Fruit fly (Drosophila melanogaster) whole organism, embryonic: Measurements from ENCODE around the gene CG13360.

Experiments
- Aef1 ChIP-seq: fragments of 200-800 bp; sonication (Bioruptor generic); IDR thresholded peaks from 3 replicates; pipeline ENCODE4 v1.3.6; 2022; ENCODE audit warnings: missing biosample characterization, missing genetic modification characterization
- Antp ChIP-seq: fragments of 200-800 bp; sonication (Bioruptor generic); optimal IDR thresholded peaks from 3 replicates; lab custom pipeline; 2016; ENCODE audit warnings: missing biosample characterization, missing genetic modification characterization
- B-H2 ChIP-seq: fragments of 200-800 bp; sonication (Bioruptor generic); optimal IDR thresholded peaks from 2 replicates; lab custom pipeline; 2018; ENCODE audit warnings: missing biosample characterization, mild to moderate bottlenecking, missing genetic modification characterization
- Bteb2 ChIP-seq: fragments of 200-800 bp; sonication (Bioruptor generic); optimal IDR thresholded peaks from 2 replicates; lab custom pipeline; 2016; ENCODE audit warnings: missing biosample characterization, missing genetic modification characterization
- CG10431 ChIP-seq: fragments of 200-800 bp; sonication (Bioruptor generic); optimal IDR thresholded peaks from 3 replicates; lab custom pipeline; 2018; ENCODE audit warnings: missing biosample characterization, mild to moderate bottlenecking, missing genetic modification characterization
- CG10565 ChIP-seq: fragments of 200-800 bp; sonication (Bioruptor generic); optimal IDR thresholded peaks from 3 replicates; lab custom pipeline; 2016; ENCODE audit warnings: missing biosample characterization, mild to moderate bottlenecking, missing genetic modification characterization
- CG11504 ChIP-seq: fragments of 200-800 bp; sonication (Bioruptor generic); optimal IDR thresholded peaks from 3 replicates; lab custom pipeline; 2019; ENCODE audit warnings: missing biosample characterization, mild to moderate bottlenecking, missing genetic modification characterization, moderate library complexity
- CG14965 ChIP-seq: fragments of 200-800 bp; sonication (Bioruptor generic); optimal IDR thresholded peaks from 2 replicates; lab custom pipeline; 2016; ENCODE audit warnings: missing biosample characterization, missing genetic modification characterization, borderline replicate concordance
- CG1529 ChIP-seq: fragments of 200-800 bp; sonication (Bioruptor generic); optimal IDR thresholded peaks from 3 replicates; lab custom pipeline; 2018; ENCODE audit warnings: missing biosample characterization, missing genetic modification characterization
- CG17361 ChIP-seq: fragments of 200-800 bp; sonication (Bioruptor generic); IDR thresholded peaks from 3 replicates; pipeline ENCODE4 v1.3.6; 2022; ENCODE audit warnings: missing biosample characterization, missing genetic modification characterization
- CG2120 ChIP-seq: fragments of 200-800 bp; sonication (Bioruptor generic); optimal IDR thresholded peaks from 3 replicates; lab custom pipeline; 2016; ENCODE audit warnings: missing biosample characterization, missing genetic modification characterization
- CG2202 ChIP-seq: fragments of 200-800 bp; sonication (Bioruptor generic); optimal IDR thresholded peaks from 2 replicates; lab custom pipeline; 2018; ENCODE audit warnings: missing biosample characterization, mild to moderate bottlenecking, missing genetic modification characterization
- CG3407 ChIP-seq: fragments of 200-800 bp; sonication (Bioruptor generic); optimal IDR thresholded peaks from 2 replicates; lab custom pipeline; 2018; ENCODE audit warnings: missing biosample characterization, mild to moderate bottlenecking, missing genetic modification characterization
- CG43689 ChIP-seq: fragments of 200-800 bp; sonication (Bioruptor generic); IDR thresholded peaks from 2 replicates; pipeline ENCODE4 v1.3.6; 2022; ENCODE audit warnings: missing biosample characterization, missing genetic modification characterization
- CG6791 ChIP-seq: fragments of 200-800 bp; sonication (Bioruptor generic); IDR thresholded peaks from 3 replicates; pipeline ENCODE4 v1.3.6; 2022; ENCODE audit warnings: missing biosample characterization, missing genetic modification characterization; ENCODE audit not compliant: partially characterized antibody
- CG7963 ChIP-seq: fragments of 200-800 bp; sonication (Bioruptor generic); IDR thresholded peaks from 3 replicates; pipeline ENCODE4 v1.3.6; 2022; ENCODE audit warnings: missing biosample characterization, missing genetic modification characterization; ENCODE audit not compliant: partially characterized antibody
- H15 ChIP-seq: fragments of 200-800 bp; sonication (Bioruptor generic); IDR thresholded peaks from 3 replicates; pipeline ENCODE4 v1.3.6; 2022; ENCODE audit warnings: missing biosample characterization, missing genetic modification characterization
- H2.0 ChIP-seq: fragments of 200-800 bp; sonication (Bioruptor generic); IDR thresholded peaks from 2 replicates; pipeline ENCODE4 v1.3.6; 2022; ENCODE audit warnings: missing biosample characterization, missing genetic modification characterization
- HLH4C ChIP-seq: fragments of 200-800 bp; sonication (Bioruptor generic); IDR thresholded peaks from 3 replicates; pipeline ENCODE4 v1.3.6; 2022; ENCODE audit warnings: missing biosample characterization, missing genetic modification characterization; ENCODE audit not compliant: partially characterized antibody
- HLHmδ ChIP-seq: fragments of 200-800 bp; sonication (Bioruptor generic); optimal IDR thresholded peaks from 2 replicates; lab custom pipeline; 2018; ENCODE audit warnings: missing biosample characterization, mild to moderate bottlenecking, missing genetic modification characterization, moderate library complexity
- Hr78 ChIP-seq, 2 experiments: fragments of 200-800 bp in 1 of 2; fragments of >200 bp in 1 of 2; sonication (Bioruptor generic) in 1 of 2; optimal IDR thresholded peaks; 2 replicates each; lab custom pipeline; 2017 to 2019; ENCODE audit warnings: missing biosample characterization in 2 of 2, missing genetic modification characterization in 2 of 2, mild to moderate bottlenecking in 1 of 2, moderate library complexity in 1 of 2
- MTF-1 ChIP-seq: fragments of 200-800 bp; sonication (Bioruptor generic); optimal IDR thresholded peaks from 2 replicates; lab custom pipeline; 2018; ENCODE audit warnings: missing biosample characterization, mild to moderate bottlenecking, missing genetic modification characterization, borderline replicate concordance
- NFAT ChIP-seq: fragments of 200-800 bp; sonication (Bioruptor generic); IDR thresholded peaks from 2 replicates; pipeline ENCODE4 v1.3.6; 2022; ENCODE audit warnings: missing biosample characterization, missing genetic modification characterization
- NK7.1 ChIP-seq: fragments of 200-800 bp; sonication (Bioruptor generic); optimal IDR thresholded peaks from 3 replicates; lab custom pipeline; 2016; ENCODE audit warnings: missing biosample characterization, missing genetic modification characterization
- Oaz ChIP-seq: fragments of 200-800 bp; sonication (Bioruptor generic); IDR thresholded peaks from 2 replicates; pipeline ENCODE4 v1.3.6; 2022; ENCODE audit warnings: missing biosample characterization, missing genetic modification characterization
- Opbp ChIP-seq: fragments of 200-800 bp; sonication (Bioruptor generic); IDR thresholded peaks from 3 replicates; pipeline ENCODE4 v1.3.6; 2022; ENCODE audit warnings: missing biosample characterization, missing genetic modification characterization; ENCODE audit not compliant: partially characterized antibody
- Poxn ChIP-seq: fragments of 200-800 bp; sonication (Bioruptor generic); IDR thresholded peaks from 2 replicates; pipeline ENCODE4 v1.3.6; 2022; ENCODE audit warnings: missing biosample characterization, missing genetic modification characterization
- Rx ChIP-seq: fragments of 200-800 bp; sonication (Bioruptor generic); IDR thresholded peaks from 2 replicates; pipeline ENCODE4 v1.3.6; 2022; ENCODE audit warnings: missing biosample characterization, missing genetic modification characterization
- Sox102F ChIP-seq: fragments of 200-800 bp; sonication (Bioruptor generic); optimal IDR thresholded peaks from 2 replicates; lab custom pipeline; 2018; ENCODE audit warnings: missing biosample characterization, mild to moderate bottlenecking, missing genetic modification characterization, moderate library complexity
- Ssrp ChIP-seq: fragments of 200-800 bp; sonication (Bioruptor generic); optimal IDR thresholded peaks from 2 replicates; lab custom pipeline; 2018; ENCODE audit warnings: missing biosample characterization, mild to moderate bottlenecking, missing genetic modification characterization, moderate library complexity
- Trl ChIP-seq, 3 experiments: fragments of >200 bp in 2 of 3; fragments of 200-800 bp in 1 of 3; sonication (Bioruptor generic) in 1 of 3; optimal IDR thresholded peaks; 2 replicates in 1 of 3; 3 replicates in 2 of 3; lab custom pipeline; 2016 to 2017; ENCODE audit warnings: missing biosample characterization in 1 of 3, missing genetic modification characterization in 1 of 3
- ab ChIP-seq: fragments of 200-800 bp; sonication (Bioruptor generic); optimal IDR thresholded peaks from 2 replicates; lab custom pipeline; 2016; ENCODE audit warnings: missing biosample characterization, missing genetic modification characterization
- amos ChIP-seq: fragments of 200-800 bp; sonication (Bioruptor generic); IDR thresholded peaks from 2 replicates; pipeline ENCODE4 v1.3.6; 2022; ENCODE audit warnings: missing biosample characterization, missing genetic modification characterization; ENCODE audit not compliant: partially characterized antibody
- cas ChIP-seq: fragments of 200-800 bp; sonication (Bioruptor generic); IDR thresholded peaks from 2 replicates; pipeline ENCODE4 v1.3.6; 2022; ENCODE audit warnings: missing biosample characterization, missing genetic modification characterization
- caup ChIP-seq: fragments of 200-800 bp; sonication (Bioruptor generic); optimal IDR thresholded peaks from 3 replicates; lab custom pipeline; 2017; ENCODE audit warnings: missing biosample characterization, mild to moderate bottlenecking, missing genetic modification characterization, moderate library complexity; ENCODE audit not compliant: severe bottlenecking
- crol ChIP-seq: fragments of 200-800 bp; sonication (Bioruptor generic); IDR thresholded peaks from 2 replicates; pipeline ENCODE4 v1.3.6; 2022; ENCODE audit warnings: missing biosample characterization, missing genetic modification characterization
- cwo ChIP-seq: fragments of 200-800 bp; sonication (Bioruptor generic); optimal IDR thresholded peaks from 3 replicates; lab custom pipeline; 2017; ENCODE audit warnings: missing biosample characterization, missing genetic modification characterization, mild to moderate bottlenecking, moderate library complexity, missing genetic modification reagents
- dati ChIP-seq: fragments of 200-800 bp; sonication (Bioruptor generic); IDR thresholded peaks from 2 replicates; pipeline ENCODE4 v1.3.6; 2022; ENCODE audit warnings: missing biosample characterization, missing genetic modification characterization
- eve ChIP-seq, 2 experiments: fragments of >200 bp; optimal IDR thresholded peaks; 2 replicates each; lab custom pipeline; 2017; ENCODE audit warnings: missing biosample characterization in 2 of 2, missing genetic modification characterization in 2 of 2
- fd64A ChIP-seq: fragments of 200-800 bp; sonication (Bioruptor generic); optimal IDR thresholded peaks from 3 replicates; lab custom pipeline; 2018; ENCODE audit warnings: missing biosample characterization, mild to moderate bottlenecking, missing genetic modification characterization
- gro ChIP-seq: fragments of 200-800 bp; sonication (Bioruptor generic); optimal IDR thresholded peaks from 2 replicates; lab custom pipeline; 2016; ENCODE audit warnings: missing biosample characterization, missing genetic modification characterization
- h ChIP-seq: fragments of >200 bp; optimal IDR thresholded peaks from 2 replicates; lab custom pipeline; 2017
- lola ChIP-seq, 3 experiments: fragments of >200 bp in 2 of 3; fragments of 200-800 bp in 1 of 3; sonication (Bioruptor generic) in 1 of 3; optimal IDR thresholded peaks; 2 replicates each; lab custom pipeline; 2017 to 2019; ENCODE audit warnings: missing biosample characterization in 3 of 3, missing genetic modification characterization in 3 of 3, mild to moderate bottlenecking in 1 of 3, moderate library complexity in 1 of 3
- org-1 ChIP-seq: fragments of 200-800 bp; sonication (Bioruptor generic); optimal IDR thresholded peaks from 2 replicates; lab custom pipeline; 2017; ENCODE audit warnings: missing biosample characterization, missing genetic modification characterization
- run ChIP-seq: fragments of 200-800 bp; sonication (Bioruptor generic); optimal IDR thresholded peaks from 3 replicates; lab custom pipeline; 2018; ENCODE audit warnings: missing biosample characterization, mild to moderate bottlenecking, missing genetic modification characterization
- shn ChIP-seq: fragments of 200-800 bp; sonication (Bioruptor generic); optimal IDR thresholded peaks from 3 replicates; lab custom pipeline; 2016; ENCODE audit warnings: missing biosample characterization, missing genetic modification characterization
- tap ChIP-seq: fragments of 200-800 bp; optimal IDR thresholded peaks from 3 replicates; lab custom pipeline; 2019; ENCODE audit warnings: missing biosample characterization, mild to moderate bottlenecking, missing genetic modification characterization, moderate library complexity
- tgo ChIP-seq: fragments of 200-800 bp; sonication (Bioruptor generic); IDR thresholded peaks from 3 replicates; pipeline ENCODE4 v1.3.6; 2022; ENCODE audit warnings: missing biosample characterization, missing genetic modification characterization
- toy ChIP-seq: fragments of 200-800 bp; sonication (Bioruptor generic); IDR thresholded peaks from 2 replicates; pipeline ENCODE4 v1.3.6; 2022; ENCODE audit warnings: missing biosample characterization, missing genetic modification characterization
- wor ChIP-seq: fragments of 200-800 bp; sonication (Bioruptor generic); IDR thresholded peaks from 2 replicates; pipeline ENCODE4 v1.3.6; 2022; ENCODE audit warnings: missing biosample characterization, missing genetic modification characterization

The CG13360 gene

dm6 chrX:768480-769123, 21.3 kb downstream of the CG13360 start (continued):
- TF ChIP-seq CG1529 (GFP tag; lab: Kevin White, UChicago) (no peak), MTF-1 (GFP tag; lab: Kevin White, UChicago) (no peak), Poxn (GFP tag; lab: Robert Waterston, UW) (no peak), lola (GFP tag; optimal IDR thresholded peaks at IDR 0.05; lab: Kevin White, UChicago) (peak in 1 of 3 experiments; percentile 2), toy (GFP tag; lab: Robert Waterston, UW) (no peak), CG7963 (GFP tag; lab: Robert Waterston, UW) (no peak), Sox102F (no peak), dati (GFP tag; lab: Robert Waterston, UW) (no peak), Oaz (GFP tag; lab: Robert Waterston, UW) (no peak), Bteb2 (no peak), wor (GFP tag; lab: Robert Waterston, UW) (no peak), CG2202 (tag; lab: Kevin White, UChicago) (peak; percentile 22), tgo (GFP tag; lab: Robert Waterston, UW) (no peak), ab (GFP tag; lab: Kevin White, UChicago) (no peak), NFAT (no peak), Hr78 (GFP tag; optimal IDR thresholded peaks at IDR 0.05; lab: Kevin White, UChicago) (peak in 1 of 2 experiments; percentile 26), cwo (no peak), CG6791 (GFP tag; lab: Robert Waterston, UW) (no peak), eve (GFP tag; optimal IDR thresholded peaks at IDR 0.05; lab: Kevin White, UChicago) (no peak), gro (GFP tag; lab: Kevin White, UChicago) (no peak), CG11504 (tag; lab: Kevin White, UChicago) (no peak), HLH4C (GFP tag; lab: Robert Waterston, UW) (no peak), HLHmδ (GFP tag; lab: Kevin White, UChicago) (no peak), Ssrp (tag; lab: Kevin White, UChicago) (no peak), tap (tag; lab: Kevin White, UChicago) (no peak), Rx (no peak), caup (GFP tag; lab: Kevin White, UChicago) (no peak), Trl (optimal IDR thresholded peaks at IDR 0.05; lab: Kevin White, UChicago) (no peak), Trl (GFP tag; optimal IDR thresholded peaks at IDR 0.05; lab: Kevin White, UChicago) (no peak), CG43689 (GFP tag; lab: Robert Waterston, UW) (no peak), H15 (GFP tag; lab: Robert Waterston, UW) (no peak), CG10431 (GFP tag; lab: Kevin White, UChicago) (peak; percentile 81), Opbp (GFP tag; lab: Robert Waterston, UW) (no peak), run (tag; lab: Kevin White, UChicago) (no peak), Aef1 (GFP tag; lab: Robert Waterston, UW) (no peak), amos (GFP tag; lab: Robert Waterston, UW) (no peak), cas (GFP tag; lab: Robert Waterston, UW) (no peak), h (lab: Kevin White, UChicago) (no peak), H2.0 (GFP tag; lab: Robert Waterston, UW) (no peak), CG17361 (no peak), CG3407 (peak; percentile 4), CG14965 (GFP tag; lab: Kevin White, UChicago) (no peak), shn (GFP tag; lab: Kevin White, UChicago) (no peak), org-1 (GFP tag; lab: Kevin White, UChicago) (peak; percentile 12), B-H2 (no peak), NK7.1 (no peak), CG10565 (no peak), crol (GFP tag; lab: Robert Waterston, UW) (peak; percentile 52; the same call in 1 of the 2 replicates), fd64A (GFP tag; lab: Kevin White, UChicago) (peak; percentile 28), Antp (no peak), CG2120 (GFP tag; lab: Kevin White, UChicago) (no peak)
